Worm (Caenorhabditis elegans) whole organism, L3 larva: Measurements from ENCODE around the gene rcq-5.

Experiments
- jun-1 ChIP-seq: fragments of 150-350 bp; optimal IDR thresholded peaks from 2 replicates; lab custom pipeline; 2014; ENCODE audit warnings: missing biosample characterization, missing genetic modification reagents, missing genetic modification characterization
- nhr-23 ChIP-seq: fragments of 150-350 bp; optimal IDR thresholded peaks from 2 replicates; lab custom pipeline; 2014; ENCODE audit warnings: missing biosample characterization, missing genetic modification reagents, missing genetic modification characterization
- nhr-237 ChIP-seq: fragments of 150-350 bp; optimal IDR thresholded peaks from 2 replicates; lab custom pipeline; 2014; ENCODE audit warnings: missing biosample characterization, missing genetic modification characterization
- zag-1 ChIP-seq: fragments of 150-350 bp; optimal IDR thresholded peaks from 2 replicates; lab custom pipeline; 2014; ENCODE audit warnings: missing biosample characterization, missing genetic modification characterization

DNA sequence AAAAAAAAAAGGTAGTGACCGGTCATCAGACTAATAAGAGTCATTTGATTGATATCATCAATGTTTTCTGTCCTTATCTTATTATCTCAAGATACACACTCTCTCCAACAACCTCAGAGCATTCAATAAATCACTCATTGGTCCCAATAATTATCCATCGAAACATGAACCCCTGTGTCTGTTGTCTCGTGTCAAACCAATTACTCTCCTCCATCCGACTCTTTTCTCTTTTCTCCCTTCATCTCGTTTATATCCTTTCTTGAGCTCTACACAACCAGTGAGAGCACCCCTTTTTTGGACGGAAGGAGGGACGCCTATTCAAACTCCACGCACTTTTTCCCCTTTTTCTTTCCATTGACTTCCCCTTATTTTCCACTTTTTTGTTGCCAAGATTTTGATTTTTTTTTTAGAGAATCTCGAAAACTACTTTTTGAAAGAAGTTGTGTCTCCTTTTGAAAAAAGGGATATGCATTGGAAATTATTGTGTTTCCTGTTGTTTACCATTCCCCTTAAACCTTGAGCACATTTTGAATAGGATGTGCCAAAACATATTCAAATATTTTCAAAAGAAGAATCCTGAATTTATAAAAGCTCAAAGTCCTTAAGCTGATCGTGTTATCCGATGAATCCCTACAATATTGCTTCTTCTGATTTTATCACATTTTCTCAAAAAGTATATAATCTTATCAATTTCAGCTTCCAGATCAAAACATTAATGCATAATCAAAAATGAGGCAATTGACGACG, 52.2 kb downstream of the rcq-5 start, which contains the start of gene pxd-1:
- no peak for TF ChIP-seq nhr-237 (tag; lab: Kevin White, UChicago)
- no peak for TF ChIP-seq zag-1
- no peak for TF ChIP-seq nhr-23 (tag; lab: Kevin White, UChicago)
- no peak for TF ChIP-seq jun-1 (tag; lab: Kevin White, UChicago)
